Worm (Caenorhabditis elegans): ENCODE results near the gene C50F4.16.

C50F4.16 gene

DNA sequence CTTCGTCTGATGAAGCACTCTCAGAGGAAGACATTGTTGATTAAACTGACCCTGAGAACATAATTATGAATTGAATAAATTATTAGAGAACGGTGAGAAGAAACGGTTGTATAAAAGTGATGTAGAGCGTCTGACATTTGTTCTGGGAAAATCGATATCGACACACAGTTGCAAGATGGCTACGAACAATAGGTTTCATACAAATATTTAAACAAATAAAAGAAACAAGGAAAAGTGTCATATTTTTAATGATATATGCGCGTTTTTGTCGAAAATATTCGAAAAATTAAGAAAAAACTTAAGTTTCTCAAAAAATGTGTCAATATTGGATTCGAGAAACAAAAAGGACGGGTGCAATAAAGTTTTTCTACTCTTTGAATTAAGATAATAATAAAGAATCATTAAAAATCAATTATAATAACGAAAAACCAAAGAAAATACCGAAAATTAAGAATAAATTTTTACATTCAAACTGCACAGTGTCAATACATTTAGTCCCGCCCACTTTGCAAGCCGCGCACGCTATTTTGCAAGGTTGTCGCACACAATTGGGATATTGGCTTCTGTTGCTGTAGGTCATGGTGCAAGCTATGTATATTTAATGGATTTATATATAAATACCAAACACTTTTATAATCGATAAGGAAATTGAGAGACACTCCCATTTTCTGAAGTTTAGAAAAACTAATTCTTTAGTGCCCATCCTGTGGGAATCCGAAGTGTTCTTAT is 41.4 kb upstream of the C50F4.16 start, which contains the start of gene rtfo-1 (continued):
- TF ChIP-seq sma-9 (GFP tag; optimal IDR thresholded peaks at IDR 0.05) = peak; percentile 30
- TF ChIP-seq sma-9 (tag; optimal IDR thresholded peaks at IDR 0.05) = no peak
- TF ChIP-seq lin-11 (tag; optimal IDR thresholded peaks at IDR 0.05) = peak; percentile 64
- no peak for TF ChIP-seq ZK546.5 (tag; optimal IDR thresholded peaks at IDR 0.05)
- TF ChIP-seq lin-13 (GFP tag; optimal IDR thresholded peaks at IDR 0.05) = peak; percentile 40
- TF ChIP-seq ztf-4 (tag; optimal IDR thresholded peaks at IDR 0.05) = peak; percentile 7

DNA sequence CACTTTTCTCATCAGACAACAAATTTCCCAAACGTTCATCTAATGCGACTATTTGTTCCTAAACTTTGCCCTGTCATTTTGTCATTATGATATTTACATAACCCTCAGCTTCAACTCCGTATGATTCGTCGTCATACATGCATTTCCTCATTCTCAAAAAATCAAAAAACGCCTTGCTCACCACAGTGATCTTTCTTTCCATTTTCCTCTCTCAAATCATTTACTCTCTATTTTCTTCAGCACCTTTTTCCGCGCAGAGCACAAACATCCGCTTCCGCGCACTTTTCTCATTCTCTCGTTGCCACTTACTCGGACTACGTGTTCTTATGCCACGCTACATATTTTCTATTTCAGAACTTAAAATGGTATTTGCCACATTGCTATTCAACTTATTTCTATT is 35.6 kb upstream of the C50F4.16 start, which contains the start of gene F25B3.2:
TSS of gene F25B3.2 (plus strand) at position 301 of the 400 bp plus-strand sequence.
- TF ChIP-seq unc-39 (tag; optimal IDR thresholded peaks at IDR 0.05) (no peak), nhr-12 (tag; optimal IDR thresholded peaks at IDR 0.05) (no peak), unc-62 (GFP tag; optimal IDR thresholded peaks at IDR 0.05) (no peak), ztf-1 (GFP tag; conservative IDR thresholded peaks at IDR 0.05) (no peak), blmp-1 (tag; optimal IDR thresholded peaks at IDR 0.05; ENCODE audit: insufficient read depth) (no peak), nhr-21 (tag; optimal IDR thresholded peaks at IDR 0.05) (no peak)

DNA sequence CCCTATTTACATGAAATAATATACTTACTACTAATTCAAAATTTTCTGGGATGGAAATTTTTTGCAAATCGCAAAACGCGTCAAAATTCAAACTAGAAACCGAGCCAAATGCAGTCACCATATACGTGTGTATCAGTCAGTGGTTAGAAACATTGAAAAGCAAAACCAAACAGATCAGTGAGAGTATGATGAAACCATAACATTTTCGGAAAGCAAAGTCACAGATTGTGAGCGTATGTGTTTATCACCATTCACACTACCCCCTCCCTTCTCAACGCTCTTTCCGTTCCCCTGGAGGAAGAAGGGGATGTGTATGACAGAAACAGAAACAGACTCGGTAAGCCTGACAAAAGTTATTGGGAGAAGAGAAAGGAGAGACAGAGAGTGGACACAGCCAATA is 30.3 kb upstream of the C50F4.16 start:
- TF ChIP-seq blmp-1 (tag; optimal IDR thresholded peaks at IDR 0.05; ENCODE audit: insufficient read depth) = no peak
- no peak for TF ChIP-seq aly-2 (tag; optimal IDR thresholded peaks at IDR 0.05)
- TF ChIP-seq ZK546.5 (tag; optimal IDR thresholded peaks at IDR 0.05) = no peak
- no peak for TF ChIP-seq mdl-1 (tag; optimal IDR thresholded peaks at IDR 0.05)
- no peak for TF ChIP-seq lin-13 (GFP tag; optimal IDR thresholded peaks at IDR 0.05)
- TF ChIP-seq ama-1 (optimal IDR thresholded peaks at IDR 0.05) = no peak
- no peak for TF ChIP-seq mbf-1 (tag; optimal IDR thresholded peaks at IDR 0.05)
- TF ChIP-seq lin-39 (tag; optimal IDR thresholded peaks at IDR 0.05) = no peak
- TF ChIP-seq ceh-82 (tag; optimal IDR thresholded peaks at IDR 0.05) = no peak
- TF ChIP-seq skn-1 (tag; optimal IDR thresholded peaks at IDR 0.05) = no peak
- TF ChIP-seq elt-1 (tag; optimal IDR thresholded peaks at IDR 0.05) = no peak
- TF ChIP-seq nhr-23 (tag; optimal IDR thresholded peaks at IDR 0.05) = no peak
- TF ChIP-seq ztf-1 (GFP tag; conservative IDR thresholded peaks at IDR 0.05) = no peak
- TF ChIP-seq elt-3 (tag; optimal IDR thresholded peaks at IDR 0.05) = no peak
- no peak for TF ChIP-seq nhr-10 (tag; optimal IDR thresholded peaks at IDR 0.05)
- no peak for TF ChIP-seq mab-5 (tag; optimal IDR thresholded peaks at IDR 0.05)

DNA sequence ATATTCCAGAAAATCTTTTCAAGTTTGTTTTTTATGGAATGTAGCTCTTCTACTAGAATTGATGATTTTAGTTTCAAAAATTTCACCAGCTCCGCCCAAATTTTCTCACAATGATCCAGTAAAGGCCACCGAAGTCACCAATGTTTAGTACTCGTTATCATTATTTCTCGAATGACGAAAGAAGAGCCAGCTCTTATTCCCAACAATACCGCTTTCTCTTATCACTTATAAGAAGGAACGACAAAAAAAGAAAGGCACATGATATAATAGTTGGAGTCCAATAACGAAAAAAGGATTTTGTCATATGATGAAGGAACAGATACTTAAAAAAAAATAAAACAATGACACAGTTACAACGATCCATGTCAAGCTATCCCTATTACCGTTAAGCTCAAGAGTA is 29.6 kb upstream of the C50F4.16 start:
- TF ChIP-seq egl-27 (tag; optimal IDR thresholded peaks at IDR 0.05) (no peak), crh-2 (tag; optimal IDR thresholded peaks at IDR 0.05) (no peak), unc-55 (GFP tag; optimal IDR thresholded peaks at IDR 0.05) (no peak), snpc-4 (tag; optimal IDR thresholded peaks at IDR 0.05) (no peak), nhr-12 (tag; optimal IDR thresholded peaks at IDR 0.05) (no peak), dmd-4 (tag; optimal IDR thresholded peaks at IDR 0.05) (no peak)

DNA sequence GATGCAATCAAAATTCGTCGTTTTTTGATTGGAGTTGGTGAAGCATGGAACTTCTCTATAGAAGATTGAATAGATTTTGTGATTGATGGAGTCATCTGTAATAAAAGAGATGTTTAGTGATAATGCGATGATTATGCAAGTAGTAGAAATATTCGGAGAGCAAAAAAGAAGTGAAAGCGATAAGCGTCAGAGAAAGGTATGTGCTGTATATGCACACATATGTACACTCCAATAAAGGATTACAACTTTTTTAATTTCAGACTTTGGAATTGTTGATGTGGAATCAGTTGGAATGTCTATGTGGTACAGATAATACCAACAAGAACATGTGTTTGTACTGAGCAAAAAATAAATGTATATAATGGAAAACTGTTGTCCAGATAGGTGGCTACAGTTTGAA is 28.8 kb upstream of the C50F4.16 start, which contains the start of gene F25B3.5:
TSS of gene F25B3.5 (minus strand) at position 101 of the 400 bp plus-strand sequence.
- TF ChIP-seq R02D3.7 (tag; optimal IDR thresholded peaks at IDR 0.05) (no peak), C34F6.9 (tag; optimal IDR thresholded peaks at IDR 0.05) (no peak), nhr-6 (tag; optimal IDR thresholded peaks at IDR 0.05) (no peak), ztf-11 (tag; optimal IDR thresholded peaks at IDR 0.05) (no peak), elt-1 (tag; optimal IDR thresholded peaks at IDR 0.05) (no peak), mbf-1 (tag; optimal IDR thresholded peaks at IDR 0.05) (no peak), dmd-4 (tag; optimal IDR thresholded peaks at IDR 0.05) (no peak), lin-39 (tag; optimal IDR thresholded peaks at IDR 0.05) (no peak), ama-1 (optimal IDR thresholded peaks at IDR 0.05) (no peak), sma-3 (GFP tag; optimal IDR thresholded peaks at IDR 0.05) (no peak)
